Fruit fly (Drosophila melanogaster): ENCODE results near the gene CG43954.

dm6 chr3L:16652531-16652930, 58.9 kb downstream of the CG43954 start:
- TF ChIP-seq salr (GFP tag; optimal IDR thresholded peaks at IDR 0.05) (no peak), Hr39 (GFP tag; optimal IDR thresholded peaks at IDR 0.05) (no peak), cyc (GFP tag; optimal IDR thresholded peaks at IDR 0.05) (no peak), spab (GFP tag; optimal IDR thresholded peaks at IDR 0.05) (no peak), CG6276 (GFP tag; optimal IDR thresholded peaks at IDR 0.05) (no peak), CG3032 (tag; optimal IDR thresholded peaks at IDR 0.05) (no peak), net (GFP tag; optimal IDR thresholded peaks at IDR 0.05) (no peak), CG6854 (GFP tag; optimal IDR thresholded peaks at IDR 0.05) (no peak), CG6163 (GFP tag; IDR thresholded peaks at IDR 0.05) (no peak), OdsH (GFP tag; optimal IDR thresholded peaks at IDR 0.05) (no peak), Ets96B (tag; optimal IDR thresholded peaks at IDR 0.05) (no peak)

All from whole organism, prepupa.